Fruit fly (Drosophila melanogaster): ENCODE results near the gene hng3.

DNA sequence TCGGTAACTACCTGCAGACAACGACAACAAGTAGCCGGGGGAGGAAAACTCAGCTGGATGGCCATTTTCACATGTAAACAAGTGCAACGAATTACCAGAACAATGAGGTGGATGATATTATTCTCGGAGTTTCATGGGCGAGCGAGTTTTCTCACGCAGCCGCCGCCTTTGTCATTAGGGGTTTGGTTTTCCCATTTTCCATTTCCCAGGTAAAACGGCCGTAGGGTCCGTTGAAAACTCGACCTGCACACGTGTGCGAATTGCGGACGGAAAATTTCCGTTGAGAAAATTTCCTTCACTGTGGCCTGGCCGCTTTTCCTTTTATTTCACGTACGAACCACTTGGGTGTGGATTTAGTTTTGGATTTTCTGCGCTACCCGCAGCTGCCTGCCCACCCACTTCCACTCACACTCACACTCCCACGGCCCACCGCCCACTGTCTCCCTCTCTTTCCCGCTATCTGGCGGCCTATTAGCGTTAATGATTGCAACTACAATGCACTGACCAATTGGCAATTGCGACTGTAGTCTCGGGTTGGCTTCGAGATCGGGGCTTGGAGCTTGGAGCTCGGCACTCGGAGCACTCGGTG, 1.6 kb downstream of the hng3 start:
- TF ChIP-seq dl (GFP tag; optimal IDR thresholded peaks at IDR 0.05; ENCODE audit: insufficient read depth in 1 of 2, partially characterized antibody in 2 of 2): no peak
- TF ChIP-seq GATAd (GFP tag; optimal IDR thresholded peaks at IDR 0.05): no peak
- no peak for TF ChIP-seq Hr78 (GFP tag; optimal IDR thresholded peaks at IDR 0.05)
- no peak for TF ChIP-seq Hr83 (GFP tag; optimal IDR thresholded peaks at IDR 0.05; ENCODE audit: poor library complexity, severe bottlenecking)
- no peak for TF ChIP-seq sage (GFP tag; optimal IDR thresholded peaks at IDR 0.05)
- TF ChIP-seq psq (GFP tag; optimal IDR thresholded peaks at IDR 0.05): no peak
- no peak for TF ChIP-seq N (GFP tag; optimal IDR thresholded peaks at IDR 0.05)
- TF ChIP-seq pan (optimal IDR thresholded peaks at IDR 0.05): no peak
- no peak for TF ChIP-seq OdsH (GFP tag; optimal IDR thresholded peaks at IDR 0.05)
- TF ChIP-seq fru (GFP tag; optimal IDR thresholded peaks at IDR 0.05): no peak
- no peak for TF ChIP-seq lola (GFP tag; optimal IDR thresholded peaks at IDR 0.05)
- TF ChIP-seq woc (GFP tag; optimal IDR thresholded peaks at IDR 0.05): no peak
